Worm (Caenorhabditis elegans) whole organism, L2 larva: ENCODE measurements around the gene dnj-5.
A peak's percentile ranks its signal among the peaks of the same experiment; 100 is the strongest.

ENCODE experiments used
- C34F6.9 ChIP-seq: fragments of 150-350 bp; optimal IDR thresholded peaks from 2 replicates; lab custom pipeline; 2014; ENCODE audit warnings: missing biosample characterization, missing genetic modification characterization
- F13H6.1 ChIP-seq: sonication (generic microtip); optimal IDR thresholded peaks from 2 replicates; lab custom pipeline; 2016; ENCODE audit warnings: missing genetic modification characterization, missing compliant biosample characterization
- R02D3.7 ChIP-seq: fragments of 150-350 bp; optimal IDR thresholded peaks from 2 replicates; lab custom pipeline; 2014; ENCODE audit warnings: missing biosample characterization, missing genetic modification characterization
- Y55F3AM.14 ChIP-seq: fragments of 200-800 bp; sonication (Bioruptor generic); optimal IDR thresholded peaks from 2 replicates; lab custom pipeline; 2018; ENCODE audit warnings: mild to moderate bottlenecking, missing genetic modification characterization, missing compliant biosample characterization
- ZK546.5 ChIP-seq: sonication (generic microtip); optimal IDR thresholded peaks from 2 replicates; lab custom pipeline; 2017; ENCODE audit warnings: missing biosample characterization, missing genetic modification characterization
- alr-1 ChIP-seq: fragments of 150-350 bp; optimal IDR thresholded peaks from 2 replicates; lab custom pipeline; 2014; ENCODE audit warnings: missing biosample characterization, missing genetic modification characterization
- aly-2 ChIP-seq: fragments of 150-350 bp; optimal IDR thresholded peaks from 2 replicates; lab custom pipeline; 2014; ENCODE audit warnings: missing biosample characterization, missing genetic modification characterization
- blmp-1 ChIP-seq: sonication (generic microtip); optimal IDR thresholded peaks from 2 replicates; lab custom pipeline; 2017; ENCODE audit warnings: missing genetic modification characterization, mild to moderate bottlenecking, missing compliant biosample characterization, antibody characterized with exemption, moderate library complexity; ENCODE audit not compliant: insufficient read depth
- ceh-16 ChIP-seq: fragments of 150-350 bp; optimal IDR thresholded peaks from 2 replicates; lab custom pipeline; 2014; ENCODE audit warnings: missing biosample characterization, missing genetic modification characterization
- ceh-82 ChIP-seq: fragments of 150-350 bp; optimal IDR thresholded peaks from 2 replicates; lab custom pipeline; 2014; ENCODE audit warnings: missing biosample characterization, missing genetic modification characterization
- crh-2 ChIP-seq: sonication (generic microtip); optimal IDR thresholded peaks from 2 replicates; lab custom pipeline; 2017; ENCODE audit warnings: missing biosample characterization, missing genetic modification characterization
- egl-27 ChIP-seq: sonication (generic microtip); optimal IDR thresholded peaks from 3 replicates; lab custom pipeline; 2017; ENCODE audit warnings: missing biosample characterization, missing genetic modification reagents, missing genetic modification characterization
- elt-1 ChIP-seq: fragments of 150-350 bp; optimal IDR thresholded peaks from 2 replicates; lab custom pipeline; 2014; ENCODE audit warnings: missing biosample characterization, missing genetic modification characterization
- elt-3 ChIP-seq: sonication (generic microtip); optimal IDR thresholded peaks from 2 replicates; lab custom pipeline; 2017; ENCODE audit warnings: missing biosample characterization, missing genetic modification characterization
- fos-1 ChIP-seq: fragments of 150-350 bp; optimal IDR thresholded peaks from 2 replicates; lab custom pipeline; 2014; ENCODE audit warnings: missing biosample characterization, missing genetic modification characterization
- gmeb-1 ChIP-seq: fragments of 150-350 bp; optimal IDR thresholded peaks from 2 replicates; lab custom pipeline; 2014; ENCODE audit warnings: missing biosample characterization, missing genetic modification characterization
- lin-13 ChIP-seq: fragments of 150-350 bp; optimal IDR thresholded peaks from 2 replicates; lab custom pipeline; 2014; ENCODE audit warnings: missing biosample characterization, missing genetic modification reagents, missing genetic modification characterization
- lin-39 ChIP-seq: fragments of 150-350 bp; optimal IDR thresholded peaks from 2 replicates; lab custom pipeline; 2014; ENCODE audit warnings: missing biosample characterization, missing genetic modification reagents, missing genetic modification characterization
- lsy-2 ChIP-seq, 2 experiments: fragments of 150-350 bp in 1 of 2; sonication (generic microtip) in 1 of 2; optimal IDR thresholded peaks; 2 replicates each; lab custom pipeline; 2014 to 2017; ENCODE audit warnings: missing biosample characterization in 2 of 2, missing genetic modification characterization in 2 of 2
- mab-5 ChIP-seq: fragments of 150-350 bp; optimal IDR thresholded peaks from 2 replicates; lab custom pipeline; 2014; ENCODE audit warnings: missing biosample characterization, missing genetic modification characterization
- mbf-1 ChIP-seq: sonication (generic microtip); optimal IDR thresholded peaks from 2 replicates; lab custom pipeline; 2017; ENCODE audit warnings: missing biosample characterization, missing genetic modification characterization
- mdl-1 ChIP-seq, 2 experiments: fragments of 150-350 bp in 1 of 2; sonication (generic microtip) in 1 of 2; optimal IDR thresholded peaks; 2 replicates each; lab custom pipeline; 2017; ENCODE audit warnings: missing biosample characterization in 2 of 2, missing genetic modification characterization in 2 of 2
- nhr-10 ChIP-seq: sonication (generic microtip); optimal IDR thresholded peaks from 2 replicates; lab custom pipeline; 2017; ENCODE audit warnings: missing biosample characterization, missing genetic modification characterization
- nhr-12 ChIP-seq: fragments of 150-350 bp; optimal IDR thresholded peaks from 2 replicates; lab custom pipeline; 2014; ENCODE audit warnings: missing biosample characterization, missing genetic modification characterization
- nhr-129 ChIP-seq: fragments of 150-350 bp; optimal IDR thresholded peaks from 2 replicates; lab custom pipeline; 2014; ENCODE audit warnings: missing biosample characterization, missing genetic modification characterization
- nhr-21 ChIP-seq: fragments of 150-350 bp; optimal IDR thresholded peaks from 2 replicates; lab custom pipeline; 2014; ENCODE audit warnings: missing biosample characterization, missing genetic modification characterization
- nhr-23 ChIP-seq: fragments of 150-350 bp; optimal IDR thresholded peaks from 2 replicates; lab custom pipeline; 2014; ENCODE audit warnings: missing biosample characterization, missing genetic modification reagents, missing genetic modification characterization
- nhr-25 ChIP-seq: fragments of 150-350 bp; sonication (generic microtip); optimal IDR thresholded peaks from 3 replicates; lab custom pipeline; 2014; ENCODE audit warnings: missing biosample characterization, missing genetic modification characterization
- nhr-6 ChIP-seq: fragments of 150-350 bp; optimal IDR thresholded peaks from 2 replicates; lab custom pipeline; 2014; ENCODE audit warnings: missing biosample characterization, missing genetic modification characterization
- nhr-77 ChIP-seq: fragments of 150-350 bp; optimal IDR thresholded peaks from 2 replicates; lab custom pipeline; 2014; ENCODE audit warnings: missing biosample characterization, missing genetic modification characterization
- peb-1 ChIP-seq: fragments of 150-350 bp; optimal IDR thresholded peaks from 2 replicates; lab custom pipeline; 2014; ENCODE audit warnings: missing biosample characterization, missing genetic modification characterization
- sem-4 ChIP-seq: fragments of 150-350 bp; optimal IDR thresholded peaks from 2 replicates; lab custom pipeline; 2014; ENCODE audit warnings: missing biosample characterization, missing genetic modification reagents, missing genetic modification characterization
- skn-1 ChIP-seq: sonication (generic microtip); optimal IDR thresholded peaks from 2 replicates; lab custom pipeline; 2017; ENCODE audit warnings: missing biosample characterization, missing genetic modification characterization
- sma-3 ChIP-seq: sonication (generic microtip); optimal IDR thresholded peaks from 2 replicates; lab custom pipeline; 2016; ENCODE audit warnings: missing genetic modification reagents, missing genetic modification characterization, missing compliant biosample characterization
- sma-9 ChIP-seq, 2 experiments: fragments of 150-350 bp in 1 of 2; sonication (generic microtip) in 1 of 2; optimal IDR thresholded peaks; 2 replicates each; lab custom pipeline; 2014 to 2016; ENCODE audit warnings: missing genetic modification characterization in 2 of 2, mild to moderate bottlenecking in 1 of 2, missing biosample characterization in 1 of 2, missing compliant biosample characterization in 1 of 2, missing genetic modification reagents in 1 of 2, moderate library complexity in 1 of 2
- snpc-4 ChIP-seq: fragments of 150-350 bp; optimal IDR thresholded peaks from 2 replicates; lab custom pipeline; 2014; ENCODE audit warnings: missing biosample characterization, missing genetic modification characterization
- unc-39 ChIP-seq: fragments of 150-350 bp; optimal IDR thresholded peaks from 2 replicates; lab custom pipeline; 2014; ENCODE audit warnings: missing biosample characterization, missing genetic modification characterization
- unc-55 ChIP-seq: fragments of 150-350 bp; sonication (generic microtip); optimal IDR thresholded peaks from 3 replicates; lab custom pipeline; 2014; ENCODE audit warnings: missing biosample characterization, missing genetic modification reagents, missing genetic modification characterization
- unc-62 ChIP-seq: fragments of 150-350 bp; optimal IDR thresholded peaks from 2 replicates; lab custom pipeline; 2014; ENCODE audit warnings: missing biosample characterization, missing genetic modification reagents, missing genetic modification characterization
- zag-1 ChIP-seq: fragments of 150-350 bp; optimal IDR thresholded peaks from 2 replicates; lab custom pipeline; 2014; ENCODE audit warnings: missing biosample characterization, missing genetic modification characterization
- ztf-1 ChIP-seq: fragments of 200-800 bp; sonication (Bioruptor generic); conservative IDR thresholded peaks from 2 replicates; pipeline ENCODE4 v1.3.6; 2022; ENCODE audit warnings: missing genetic modification characterization, missing compliant biosample characterization
- ztf-11 ChIP-seq: sonication (generic microtip); optimal IDR thresholded peaks from 2 replicates; lab custom pipeline; 2017; ENCODE audit warnings: missing biosample characterization, missing genetic modification characterization
- ztf-4 ChIP-seq: fragments of 150-350 bp; optimal IDR thresholded peaks from 2 replicates; lab custom pipeline; 2014; ENCODE audit warnings: missing biosample characterization, missing genetic modification characterization

dnj-5 gene

ce11 chrII:6843211-6843610, 14.9 kb downstream of the dnj-5 start:
- TF ChIP-seq snpc-4 (no peak), nhr-129 (tag; lab: Kevin White, UChicago) (peak; percentile 63)

ce11 chrII:6842651-6843118, 15.4 kb downstream of the dnj-5 start:
- TF ChIP-seq nhr-6 (tag; lab: Kevin White, UChicago) = no peak
- TF ChIP-seq sma-3 (GFP tag; lab: Kevin White, UChicago) = peak; percentile 97
- peak; percentile 50 for TF ChIP-seq elt-3 (tag; lab: Kevin White, UChicago)
- peak; percentile 71 for TF ChIP-seq skn-1 (tag; lab: Kevin White, UChicago)
- peak; percentile 53 for TF ChIP-seq nhr-129 (tag; lab: Kevin White, UChicago)
- TF ChIP-seq unc-55 (GFP tag; lab: Kevin White, UChicago) = peak; percentile 55
- TF ChIP-seq nhr-25 (tag; lab: Kevin White, UChicago) = peak; percentile 84
- peak; percentile 16 for TF ChIP-seq mab-5
- TF ChIP-seq ceh-16 = no peak
- TF ChIP-seq crh-2 (tag; lab: Kevin White, UChicago) = peak; percentile 88
- TF ChIP-seq R02D3.7 (tag; lab: Kevin White, UChicago) = no peak
- TF ChIP-seq sem-4 (tag; lab: Kevin White, UChicago) = peak; percentile 68
- TF ChIP-seq ceh-82 = no peak
- no peak for TF ChIP-seq nhr-12
- TF ChIP-seq nhr-21 (tag; lab: Kevin White, UChicago) = peak; percentile 96
- TF ChIP-seq snpc-4 = peak; percentile 49
- peak; percentile 10 to 66 for TF ChIP-seq lsy-2 (tag; optimal IDR thresholded peaks at IDR 0.05; lab: Kevin White, UChicago)
- TF ChIP-seq egl-27 (tag; lab: Kevin White, UChicago) = peak; percentile 99
- TF ChIP-seq fos-1 = peak; percentile 100
- peak; percentile 67 for TF ChIP-seq gmeb-1 (tag; lab: Kevin White, UChicago)
- peak; percentile 91 for TF ChIP-seq blmp-1 (tag; lab: Kevin White, UChicago)
- peak; percentile 34 for TF ChIP-seq C34F6.9 (tag; lab: Kevin White, UChicago)
- peak; percentile 9 for TF ChIP-seq nhr-77 (tag; lab: Kevin White, UChicago)
- peak; percentile 91 for TF ChIP-seq F13H6.1 (tag; lab: Kevin White, UChicago)
- peak; percentile 77 for TF ChIP-seq ztf-4
- TF ChIP-seq mbf-1 (tag; lab: Kevin White, UChicago) = no peak
- no peak for TF ChIP-seq nhr-23 (tag; lab: Kevin White, UChicago)
- TF ChIP-seq elt-1 (tag; lab: Kevin White, UChicago) = peak; percentile 58
- peak; percentile 98 for TF ChIP-seq sma-9 (GFP tag; optimal IDR thresholded peaks at IDR 0.05; lab: Kevin White, UChicago)
- no peak for TF ChIP-seq sma-9 (tag; optimal IDR thresholded peaks at IDR 0.05; lab: Kevin White, UChicago)
- TF ChIP-seq mdl-1 (tag; optimal IDR thresholded peaks at IDR 0.05; lab: Kevin White, UChicago) = peak; percentile 77 to 84
- TF ChIP-seq Y55F3AM.14 (GFP tag; lab: Kevin White, UChicago) = peak; percentile 68
- TF ChIP-seq unc-39 (tag; lab: Kevin White, UChicago) = no peak
- no peak for TF ChIP-seq nhr-10 (tag; lab: Kevin White, UChicago)
- TF ChIP-seq lin-13 (GFP tag; lab: Kevin White, UChicago) = peak; percentile 33

- no peak for TF ChIP-seq unc-39 (tag; lab: Kevin White, UChicago)
- peak; percentile 27 for TF ChIP-seq unc-55 (GFP tag; lab: Kevin White, UChicago)
- TF ChIP-seq nhr-21 (tag; lab: Kevin White, UChicago) = no peak
- no peak for TF ChIP-seq alr-1
- no peak for TF ChIP-seq aly-2 (tag; lab: Kevin White, UChicago)
- TF ChIP-seq, all 48 proteins: peak for 1
Observed at ce11 chrII:6842009-6842408, 16.1 kb downstream of the dnj-5 start.

ce11 chrII:6841102-6841501, 17.0 kb downstream of the dnj-5 start:
- TF ChIP-seq lin-39 (no peak), ztf-1 (GFP tag; lab: Robert Waterston, UW) (no peak), Y55F3AM.14 (GFP tag; lab: Kevin White, UChicago) (no peak), nhr-129 (tag; lab: Kevin White, UChicago) (peak; percentile 49), ztf-11 (tag; lab: Kevin White, UChicago) (no peak), R02D3.7 (tag; lab: Kevin White, UChicago) (no peak), aly-2 (tag; lab: Kevin White, UChicago) (no peak), F13H6.1 (tag; lab: Kevin White, UChicago) (peak; percentile 51), nhr-12 (no peak), zag-1 (tag; lab: Kevin White, UChicago) (no peak), crh-2 (tag; lab: Kevin White, UChicago) (peak; percentile 13), skn-1 (tag; lab: Kevin White, UChicago) (no peak), mbf-1 (tag; lab: Kevin White, UChicago) (no peak), unc-62 (GFP tag; lab: Kevin White, UChicago) (no peak), fos-1 (peak; percentile 26), nhr-23 (tag; lab: Kevin White, UChicago) (no peak), nhr-6 (tag; lab: Kevin White, UChicago) (no peak), lin-13 (GFP tag; lab: Kevin White, UChicago) (peak; percentile 13), ztf-4 (no peak), mdl-1 (tag; optimal IDR thresholded peaks at IDR 0.05; lab: Kevin White, UChicago) (no peak), peb-1 (tag; lab: Kevin White, UChicago) (no peak), unc-55 (GFP tag; lab: Kevin White, UChicago) (no peak), alr-1 (no peak), ZK546.5 (tag; lab: Kevin White, UChicago) (no peak), mab-5 (peak; percentile 39), elt-3 (tag; lab: Kevin White, UChicago) (no peak), nhr-10 (tag; lab: Kevin White, UChicago) (no peak), sma-3 (GFP tag; lab: Kevin White, UChicago) (no peak), lsy-2 (tag; optimal IDR thresholded peaks at IDR 0.05; lab: Kevin White, UChicago) (peak in 1 of 2 experiments; percentile 28), nhr-21 (tag; lab: Kevin White, UChicago) (no peak), C34F6.9 (tag; lab: Kevin White, UChicago) (no peak), snpc-4 (no peak)
